Fruit fly (Drosophila melanogaster) whole organism, adult: Measurements from ENCODE around the gene CG4239.

Experiments used
- CG11617 ChIP-seq: fragments of 200-800 bp; sonication (Bioruptor generic); optimal IDR thresholded peaks from 2 replicates; lab custom pipeline; 2017; ENCODE audit warnings: mild to moderate bottlenecking, missing biosample characterization, missing genetic modification reagents, missing genetic modification characterization
- CG12768 ChIP-seq: fragments of 200-800 bp; sonication (Bioruptor generic); optimal IDR thresholded peaks from 2 replicates; lab custom pipeline; 2017; ENCODE audit warnings: missing biosample characterization, missing genetic modification characterization, mild to moderate bottlenecking, moderate library complexity, missing genetic modification reagents
- CG14711 ChIP-seq: fragments of 200-800 bp; sonication (Bioruptor generic); optimal IDR thresholded peaks from 2 replicates; lab custom pipeline; 2018; ENCODE audit warnings: missing biosample characterization, mild to moderate bottlenecking, missing genetic modification characterization, moderate library complexity
- CG1620 ChIP-seq: fragments of 200-800 bp; sonication (Bioruptor generic); optimal IDR thresholded peaks from 2 replicates; lab custom pipeline; 2016; ENCODE audit warnings: missing biosample characterization, missing genetic modification characterization
- CG33017 ChIP-seq: fragments of 200-800 bp; sonication (Bioruptor generic); optimal IDR thresholded peaks from 2 replicates; lab custom pipeline; 2018; ENCODE audit warnings: missing biosample characterization, mild to moderate bottlenecking, missing genetic modification characterization, moderate library complexity
- CG5204 ChIP-seq: fragments of 200-800 bp; sonication (Bioruptor generic); optimal IDR thresholded peaks from 2 replicates; lab custom pipeline; 2016; ENCODE audit warnings: missing biosample characterization, missing genetic modification characterization
- CG7045 ChIP-seq: fragments of 200-800 bp; sonication (Bioruptor generic); optimal IDR thresholded peaks from 2 replicates; lab custom pipeline; 2017; ENCODE audit warnings: missing biosample characterization, mild to moderate bottlenecking, missing genetic modification characterization
- CG7101 ChIP-seq: fragments of 200-800 bp; sonication (Bioruptor generic); optimal IDR thresholded peaks from 2 replicates; lab custom pipeline; 2018; ENCODE audit warnings: missing biosample characterization, mild to moderate bottlenecking, missing genetic modification characterization, moderate library complexity
- Clk ChIP-seq: fragments of 200-800 bp; sonication (Bioruptor generic); optimal IDR thresholded peaks from 2 replicates; lab custom pipeline; 2017; ENCODE audit warnings: missing biosample characterization, missing genetic modification characterization
- Crg-1 ChIP-seq: fragments of 200-800 bp; sonication (Bioruptor generic); optimal IDR thresholded peaks from 2 replicates; lab custom pipeline; 2016; ENCODE audit warnings: missing biosample characterization, missing genetic modification characterization
- Hr96 ChIP-seq: fragments of 200-800 bp; sonication (Bioruptor generic); optimal IDR thresholded peaks from 2 replicates; lab custom pipeline; 2016; ENCODE audit warnings: missing biosample characterization, missing genetic modification characterization
- Mnt ChIP-seq: fragments of 200-800 bp; sonication (Bioruptor generic); optimal IDR thresholded peaks from 2 replicates; lab custom pipeline; 2016; ENCODE audit warnings: missing biosample characterization, mild to moderate bottlenecking, missing genetic modification characterization
- bab1 ChIP-seq: fragments of 200-800 bp; sonication (Bioruptor generic); optimal IDR thresholded peaks from 3 replicates; lab custom pipeline; 2019; ENCODE audit warnings: missing biosample characterization, mild to moderate bottlenecking, missing genetic modification characterization, moderate library complexity
- cic ChIP-seq: fragments of 200-800 bp; sonication (Bioruptor generic); optimal IDR thresholded peaks from 2 replicates; lab custom pipeline; 2017; ENCODE audit warnings: missing biosample characterization, mild to moderate bottlenecking, missing genetic modification characterization, moderate library complexity
- cnc ChIP-seq, 2 experiments: fragments of >200 bp; optimal IDR thresholded peaks; 2 replicates each; lab custom pipeline; 2017
- kay ChIP-seq: fragments of 200-800 bp; sonication (Bioruptor generic); peaks from one replicate; lab custom pipeline; 2016; ENCODE audit warnings: missing biosample characterization, missing genetic modification characterization, borderline replicate concordance
- ovo ChIP-seq: fragments of 200-800 bp; sonication (Bioruptor generic); optimal IDR thresholded peaks from 2 replicates; lab custom pipeline; 2016; ENCODE audit warnings: missing biosample characterization, missing genetic modification characterization
- pad ChIP-seq: fragments of 200-800 bp; sonication (Bioruptor generic); optimal IDR thresholded peaks from 3 replicates; lab custom pipeline; 2017; ENCODE audit warnings: missing biosample characterization, missing genetic modification characterization, mild to moderate bottlenecking, moderate library complexity, missing genetic modification reagents
- tj ChIP-seq: fragments of 200-800 bp; sonication (Bioruptor generic); optimal IDR thresholded peaks from 3 replicates; lab custom pipeline; 2017; ENCODE audit warnings: missing biosample characterization, mild to moderate bottlenecking, missing genetic modification characterization, moderate library complexity
- toe ChIP-seq: fragments of 200-800 bp; sonication (Bioruptor generic); optimal IDR thresholded peaks from 2 replicates; lab custom pipeline; 2016; ENCODE audit warnings: missing biosample characterization, missing genetic modification characterization

CG4239 gene

dm6 chrX:16391397-16391796 lies 6.3 kb downstream of the CG4239 start, which contains the start of the genes TH1 and mei-41:
Gene TH1 (minus strand): TSS chrX:16391438.
Gene mei-41 (plus strand): TSS chrX:16391698.
- TF ChIP-seq CG7045 (GFP tag; lab: Kevin White, UChicago): peak; percentile 65
- TF ChIP-seq CG11617 (GFP tag; lab: Kevin White, UChicago): peak; percentile 81
- TF ChIP-seq Mnt (GFP tag; lab: Kevin White, UChicago): peak; percentile 68
- no peak for TF ChIP-seq CG5204 (GFP tag; lab: Kevin White, UChicago)
- peak; percentile 86 for TF ChIP-seq bab1
- TF ChIP-seq CG1620: peak; percentile 67
- TF ChIP-seq Crg-1 (GFP tag; lab: Kevin White, UChicago): peak; percentile 58
- no peak for TF ChIP-seq toe
- TF ChIP-seq Clk (GFP tag; lab: Kevin White, UChicago): peak; percentile 64
- peak; percentile 48 for TF ChIP-seq CG33017 (tag; lab: Kevin White, UChicago)
- TF ChIP-seq cic (GFP tag; lab: Kevin White, UChicago): no peak
- TF ChIP-seq CG12768 (GFP tag; lab: Kevin White, UChicago): peak; percentile 59
- peak; percentile 61 for TF ChIP-seq tj
- peak; percentile 85 for TF ChIP-seq CG14711
- TF ChIP-seq CG7101: peak; percentile 89
- no peak for TF ChIP-seq kay (GFP tag; lab: Kevin White, UChicago)
- TF ChIP-seq cnc (optimal IDR thresholded peaks at IDR 0.05; lab: Kevin White, UChicago): no peak
- peak; percentile 63 for TF ChIP-seq pad (GFP tag; lab: Kevin White, UChicago)
- TF ChIP-seq ovo (GFP tag; lab: Kevin White, UChicago): peak; percentile 62
- no peak for TF ChIP-seq Hr96

DNA sequence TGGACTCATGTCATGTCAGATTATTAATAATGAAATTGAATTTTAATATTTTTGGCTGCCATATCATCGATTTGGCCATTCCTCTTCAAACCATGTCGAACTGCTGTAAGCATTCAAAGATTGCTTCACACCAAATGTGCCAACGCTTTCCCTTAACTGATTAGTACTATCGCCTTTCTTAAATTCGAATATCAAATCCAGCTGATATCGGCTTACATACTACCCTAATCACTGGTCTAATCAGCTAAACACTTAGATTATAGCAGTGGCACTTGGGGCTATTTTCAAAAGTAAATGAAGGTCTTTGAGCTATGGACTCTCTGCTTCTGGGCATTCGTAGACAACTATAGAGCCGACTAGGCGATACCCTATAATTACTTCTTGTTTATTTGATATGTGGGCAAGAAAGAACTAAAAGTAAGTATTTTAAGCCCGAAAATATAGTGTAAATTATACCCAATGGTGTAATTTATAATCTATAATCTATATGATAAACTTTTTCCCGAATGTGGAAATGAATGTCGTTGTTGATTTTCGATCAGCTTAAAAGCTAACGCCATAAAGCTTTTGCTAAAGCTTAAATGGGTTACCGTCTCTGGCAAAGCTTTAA lies 18.8 kb downstream of the CG4239 start:
- peak; percentile 11 for TF ChIP-seq pad (GFP tag; lab: Kevin White, UChicago)
- peak; percentile 39 for TF ChIP-seq CG12768 (GFP tag; lab: Kevin White, UChicago)
- TF ChIP-seq CG7101: peak; percentile 72
- peak; percentile 81 for TF ChIP-seq bab1
- no peak for TF ChIP-seq cnc (optimal IDR thresholded peaks at IDR 0.05; lab: Kevin White, UChicago)
- TF ChIP-seq CG33017 (tag; lab: Kevin White, UChicago): peak; percentile 78
- TF ChIP-seq cic (GFP tag; lab: Kevin White, UChicago): no peak
- no peak for TF ChIP-seq tj
- no peak for TF ChIP-seq ovo (GFP tag; lab: Kevin White, UChicago)
- no peak for TF ChIP-seq Clk (GFP tag; lab: Kevin White, UChicago)
- TF ChIP-seq toe: no peak
- no peak for TF ChIP-seq Mnt (GFP tag; lab: Kevin White, UChicago)
- TF ChIP-seq kay (GFP tag; lab: Kevin White, UChicago): no peak
- peak; percentile 3 for TF ChIP-seq Hr96
- peak; percentile 35 for TF ChIP-seq CG11617 (GFP tag; lab: Kevin White, UChicago)
- no peak for TF ChIP-seq CG5204 (GFP tag; lab: Kevin White, UChicago)
- TF ChIP-seq Crg-1 (GFP tag; lab: Kevin White, UChicago): no peak
- peak; percentile 30 for TF ChIP-seq CG7045 (GFP tag; lab: Kevin White, UChicago)
- no peak for TF ChIP-seq CG1620
- peak; percentile 82 for TF ChIP-seq CG14711

- no peak for TF ChIP-seq kay (GFP tag; lab: Kevin White, UChicago)
Measured at dm6 chrX:16404803-16405202, 19.7 kb downstream of the CG4239 start, which contains the start of gene CG9981. Gene CG9981 (minus strand): TSS chrX:16405122.

DNA sequence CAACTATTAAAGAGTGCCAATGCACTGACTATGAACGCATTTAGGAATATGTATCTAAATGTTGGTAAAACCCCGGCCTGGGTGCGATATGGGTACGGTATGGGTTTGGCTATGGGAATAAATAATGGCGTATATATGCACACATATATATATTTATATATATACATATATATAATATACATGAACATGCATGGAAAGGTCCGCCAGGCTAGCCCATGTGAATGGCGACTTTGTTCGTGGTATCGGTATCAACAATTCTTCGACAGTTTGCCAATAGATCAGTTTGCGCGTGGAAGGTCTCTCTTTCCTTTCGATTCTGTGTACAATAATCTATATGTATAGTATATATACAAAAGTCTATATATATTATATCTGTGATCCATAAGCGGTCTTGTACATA lies 20.1 kb downstream of the CG4239 start, which contains the start of gene CG4301:
CG4301 (plus strand) TSS at position 301 of the 400 bp plus-strand sequence.
- no peak for TF ChIP-seq toe
- no peak for TF ChIP-seq CG5204 (GFP tag; lab: Kevin White, UChicago)
- no peak for TF ChIP-seq CG12768 (GFP tag; lab: Kevin White, UChicago)
- no peak for TF ChIP-seq CG7045 (GFP tag; lab: Kevin White, UChicago)
- TF ChIP-seq CG33017 (tag; lab: Kevin White, UChicago): no peak
- TF ChIP-seq CG14711: no peak
- TF ChIP-seq CG1620: no peak
- TF ChIP-seq kay (GFP tag; lab: Kevin White, UChicago): no peak
- no peak for TF ChIP-seq CG7101
- no peak for TF ChIP-seq Mnt (GFP tag; lab: Kevin White, UChicago)
- no peak for TF ChIP-seq tj
- no peak for TF ChIP-seq Clk (GFP tag; lab: Kevin White, UChicago)
- TF ChIP-seq cic (GFP tag; lab: Kevin White, UChicago): no peak
- TF ChIP-seq pad (GFP tag; lab: Kevin White, UChicago): no peak
- TF ChIP-seq ovo (GFP tag; lab: Kevin White, UChicago): no peak
- TF ChIP-seq Hr96: no peak
- no peak for TF ChIP-seq CG11617 (GFP tag; lab: Kevin White, UChicago)
- TF ChIP-seq bab1: no peak

DNA sequence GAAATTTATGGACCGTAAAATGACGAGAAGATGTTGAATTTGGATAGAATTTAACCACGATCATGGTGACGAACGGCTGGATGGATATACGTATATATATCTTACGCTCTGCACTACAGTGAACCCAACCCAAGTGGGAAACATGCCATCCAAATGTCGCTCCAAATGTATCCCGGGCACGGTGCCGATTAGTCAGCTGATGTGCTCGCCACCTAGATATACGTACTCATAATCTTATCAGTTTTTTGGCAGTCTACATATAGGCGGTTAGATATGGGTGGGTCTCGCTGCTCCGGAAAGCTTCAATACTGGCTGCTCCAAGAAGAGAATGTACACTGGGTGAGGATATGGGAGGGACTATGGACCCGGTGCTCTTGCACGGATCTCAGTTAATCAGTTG lies 21.0 kb downstream of the CG4239 start:
- TF ChIP-seq bab1: no peak
- no peak for TF ChIP-seq CG12768 (GFP tag; lab: Kevin White, UChicago)
- no peak for TF ChIP-seq Crg-1 (GFP tag; lab: Kevin White, UChicago)
- no peak for TF ChIP-seq cic (GFP tag; lab: Kevin White, UChicago)
- no peak for TF ChIP-seq Clk (GFP tag; lab: Kevin White, UChicago)
- no peak for TF ChIP-seq CG7101
- no peak for TF ChIP-seq CG5204 (GFP tag; lab: Kevin White, UChicago)
